Worm (Caenorhabditis elegans) whole organism, L1 larva: ENCODE data around the gene T28A11.4.

Experiments
- C04F5.9 ChIP-seq: sonication (generic microtip); optimal IDR thresholded peaks from 2 replicates; lab custom pipeline; 2016; ENCODE audit warnings: missing genetic modification characterization, missing compliant biosample characterization
- Y116A8C.19 ChIP-seq: sonication (generic microtip); optimal IDR thresholded peaks from 2 replicates; lab custom pipeline; 2016; ENCODE audit warnings: missing compliant biosample characterization, missing genetic modification characterization, borderline replicate concordance
- aha-1 ChIP-seq: fragments of 150-350 bp; optimal IDR thresholded peaks from 2 replicates; lab custom pipeline; 2014; ENCODE audit warnings: missing biosample characterization, missing genetic modification characterization
- alr-1 ChIP-seq: fragments of 200-800 bp; sonication (Bioruptor generic); optimal IDR thresholded peaks from 2 replicates; lab custom pipeline; 2018; ENCODE audit warnings: borderline replicate concordance, mild to moderate bottlenecking, missing genetic modification characterization, missing compliant biosample characterization
- blmp-1 ChIP-seq: fragments of 150-350 bp; optimal IDR thresholded peaks from 2 replicates; lab custom pipeline; 2014; ENCODE audit warnings: missing biosample characterization, missing genetic modification characterization
- ceh-8 ChIP-seq: fragments of 200-800 bp; sonication (Bioruptor generic); optimal IDR thresholded peaks from 2 replicates; lab custom pipeline; 2018; ENCODE audit warnings: mild to moderate bottlenecking, missing genetic modification characterization, moderate library complexity, missing compliant biosample characterization
- ceh-82 ChIP-seq, 3 experiments: fragments of 150-350 bp in 1 of 3; sonication (generic microtip) in 2 of 3; optimal IDR thresholded peaks; 2 replicates each; lab custom pipeline; 2014 to 2017; ENCODE audit warnings: missing biosample characterization in 3 of 3, missing genetic modification characterization in 3 of 3
- ceh-88 ChIP-seq: fragments of 200-800 bp; sonication (Bioruptor generic); IDR thresholded peaks from 2 replicates; pipeline ENCODE4 v1.3.6; 2022; ENCODE audit warnings: missing genetic modification characterization, missing compliant biosample characterization
- ceh-90 ChIP-seq: sonication (generic microtip); optimal IDR thresholded peaks from 2 replicates; lab custom pipeline; 2016; ENCODE audit warnings: missing genetic modification characterization, missing compliant biosample characterization
- egl-13 ChIP-seq: sonication (generic microtip); optimal IDR thresholded peaks from 2 replicates; lab custom pipeline; 2016; ENCODE audit warnings: missing genotype, missing genetic modification reagents, missing genetic modification characterization, missing compliant biosample characterization
- elt-2 ChIP-seq: sonication (generic microtip); optimal IDR thresholded peaks from 2 replicates; lab custom pipeline; 2016; ENCODE audit warnings: missing genetic modification characterization, mild to moderate bottlenecking, inconsistent platforms, missing compliant biosample characterization, missing genetic modification reagents
- fkh-10 ChIP-seq: sonication (generic microtip); optimal IDR thresholded peaks from 2 replicates; lab custom pipeline; 2017; ENCODE audit warnings: missing biosample characterization, missing genetic modification reagents, missing genetic modification characterization
- hlh-17 ChIP-seq: fragments of 200-800 bp; sonication (Bioruptor generic); optimal IDR thresholded peaks from 2 replicates; lab custom pipeline; 2018; ENCODE audit warnings: missing genetic modification characterization, mild to moderate bottlenecking, missing compliant biosample characterization, moderate library complexity, borderline replicate concordance
- hpl-2 ChIP-seq: fragments of 150-350 bp; optimal IDR thresholded peaks from 2 replicates; lab custom pipeline; 2014; ENCODE audit warnings: missing biosample characterization, missing genetic modification reagents, missing genetic modification characterization
- jun-1 ChIP-seq: fragments of 150-350 bp; optimal IDR thresholded peaks from 2 replicates; lab custom pipeline; 2014; ENCODE audit warnings: missing biosample characterization, missing genetic modification reagents, missing genetic modification characterization
- lin-15B ChIP-seq: fragments of 150-350 bp; sonication (generic microtip); optimal IDR thresholded peaks from 3 replicates; lab custom pipeline; 2014; ENCODE audit warnings: missing biosample characterization, missing genetic modification characterization
- lin-35 ChIP-seq, 2 experiments: fragments of 150-350 bp; optimal IDR thresholded peaks; 2 replicates each; lab custom pipeline; 2014; ENCODE audit warnings: missing biosample characterization in 2 of 2, missing genetic modification characterization in 2 of 2, missing genetic modification reagents in 2 of 2
- mab-9 ChIP-seq: fragments of 200-800 bp; sonication (Bioruptor generic); IDR thresholded peaks from 2 replicates; pipeline ENCODE4 v1.3.6; 2022; ENCODE audit warnings: missing genetic modification reagents, missing genetic modification characterization, missing compliant biosample characterization
- mdl-1 ChIP-seq, 2 experiments: fragments of 150-350 bp; optimal IDR thresholded peaks; 2 replicates each; lab custom pipeline; 2014 to 2017; ENCODE audit warnings: missing biosample characterization in 2 of 2, missing genetic modification characterization in 2 of 2, inconsistent platforms in 1 of 2
- mep-1 ChIP-seq: fragments of 150-350 bp; optimal IDR thresholded peaks from 2 replicates; lab custom pipeline; 2014; ENCODE audit warnings: missing biosample characterization, missing genetic modification characterization
- nhr-12 ChIP-seq: sonication (generic microtip); optimal IDR thresholded peaks from 2 replicates; lab custom pipeline; 2017; ENCODE audit warnings: missing biosample characterization, missing genetic modification characterization
- nhr-28 ChIP-seq: fragments of 150-350 bp; optimal IDR thresholded peaks from 2 replicates; lab custom pipeline; 2014; ENCODE audit warnings: missing biosample characterization, missing genetic modification characterization
- nhr-47 ChIP-seq: sonication (generic microtip); optimal IDR thresholded peaks from 2 replicates; lab custom pipeline; 2016; ENCODE audit warnings: mild to moderate bottlenecking, missing genetic modification characterization, moderate library complexity, missing compliant biosample characterization
- nhr-76 ChIP-seq: sonication (generic microtip); optimal IDR thresholded peaks from 2 replicates; lab custom pipeline; 2017; ENCODE audit warnings: missing biosample characterization, missing genetic modification characterization
- nhr-77 ChIP-seq: fragments of 150-350 bp; optimal IDR thresholded peaks from 2 replicates; lab custom pipeline; 2014; ENCODE audit warnings: missing biosample characterization, missing genetic modification characterization
- nhr-84 ChIP-seq: sonication (generic microtip); optimal IDR thresholded peaks from 2 replicates; lab custom pipeline; 2017; ENCODE audit warnings: missing biosample characterization, missing genetic modification characterization
- nhr-90 ChIP-seq: sonication (generic microtip); optimal IDR thresholded peaks from 2 replicates; lab custom pipeline; 2016; ENCODE audit warnings: mild to moderate bottlenecking, missing genetic modification characterization, missing compliant biosample characterization; ENCODE audit not compliant: poor library complexity
- pag-3 ChIP-seq: sonication (generic microtip); optimal IDR thresholded peaks from 2 replicates; lab custom pipeline; 2017; ENCODE audit warnings: missing genetic modification characterization, mild to moderate bottlenecking, missing compliant biosample characterization, antibody characterized with exemption, borderline replicate concordance; ENCODE audit not compliant: insufficient read depth
- pqm-1 ChIP-seq: sonication (generic microtip); optimal IDR thresholded peaks from 3 replicates; lab custom pipeline; 2017; ENCODE audit warnings: missing biosample characterization, missing genetic modification characterization
- sox-4 ChIP-seq: sonication (generic microtip); optimal IDR thresholded peaks from 2 replicates; lab custom pipeline; 2016; ENCODE audit warnings: missing genetic modification characterization, missing compliant biosample characterization
- sptf-1 ChIP-seq: fragments of 150-350 bp; optimal IDR thresholded peaks from 2 replicates; lab custom pipeline; 2014; ENCODE audit warnings: missing biosample characterization, missing genetic modification characterization
- sup-37 ChIP-seq: fragments of 200-800 bp; sonication (Bioruptor generic); optimal IDR thresholded peaks from 2 replicates; lab custom pipeline; 2018; ENCODE audit warnings: mild to moderate bottlenecking, missing genetic modification characterization, missing compliant biosample characterization
- tlp-1 ChIP-seq: fragments of 150-350 bp; optimal IDR thresholded peaks from 2 replicates; lab custom pipeline; 2014; ENCODE audit warnings: missing biosample characterization, missing genetic modification characterization
- unc-62 ChIP-seq: fragments of 150-350 bp; optimal IDR thresholded peaks from 2 replicates; lab custom pipeline; 2014; ENCODE audit warnings: missing biosample characterization, missing genetic modification reagents, missing genetic modification characterization
- vab-15 ChIP-seq: sonication (generic microtip); optimal IDR thresholded peaks from 2 replicates; lab custom pipeline; 2017; ENCODE audit warnings: missing genotype, mild to moderate bottlenecking, missing genetic modification characterization, missing compliant biosample characterization
- zag-1 ChIP-seq: fragments of 150-350 bp; optimal IDR thresholded peaks from 2 replicates; lab custom pipeline; 2014; ENCODE audit warnings: missing biosample characterization, missing genetic modification characterization
- zip-4 ChIP-seq: fragments of 200-800 bp; sonication (Bioruptor generic); optimal IDR thresholded peaks from 2 replicates; lab custom pipeline; 2018; ENCODE audit warnings: mild to moderate bottlenecking, missing genetic modification characterization, moderate library complexity, missing compliant biosample characterization
- ztf-4 ChIP-seq: fragments of 150-350 bp; optimal IDR thresholded peaks from 2 replicates; lab custom pipeline; 2014; ENCODE audit warnings: missing biosample characterization, missing genetic modification characterization

The T28A11.4 gene

DNA sequence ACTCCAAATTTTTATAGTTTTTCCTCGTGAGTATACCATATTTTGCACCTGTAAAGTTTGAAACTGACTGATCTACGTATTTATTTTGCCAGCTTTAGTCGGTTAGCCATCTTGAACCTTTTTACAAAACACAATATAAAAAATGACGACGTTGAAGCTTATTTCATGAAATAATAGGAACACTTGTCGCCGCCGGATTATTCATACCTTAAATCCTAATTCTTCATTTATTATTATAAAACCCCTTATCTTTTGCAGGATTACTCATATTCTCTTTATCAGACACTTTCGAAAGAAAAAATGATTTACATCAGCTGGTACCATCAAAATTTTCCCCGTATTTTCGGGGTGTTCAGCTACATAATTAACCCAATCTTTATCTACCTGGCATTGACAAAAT, 26.3 kb upstream of the T28A11.4 start, which contains the start of gene srj-8:
Gene srj-8 (plus strand): TSS at position 301 of the 400 bp plus-strand sequence.
- TF ChIP-seq elt-2 (tag; lab: Kevin White, UChicago) (no peak), zag-1 (tag; lab: Kevin White, UChicago) (no peak), alr-1 (tag; lab: Kevin White, UChicago) (no peak), ztf-4 (tag; lab: Kevin White, UChicago) (no peak), tlp-1 (tag; lab: Kevin White, UChicago) (no peak), ceh-90 (tag; lab: Kevin White, UChicago) (no peak), ceh-8 (no peak), ceh-88 (GFP tag; lab: Robert Waterston, UW) (no peak), lin-35 (GFP tag; optimal IDR thresholded peaks at IDR 0.05; lab: Kevin White, UChicago) (no peak), pag-3 (no peak), nhr-77 (tag; lab: Kevin White, UChicago) (no peak)

DNA sequence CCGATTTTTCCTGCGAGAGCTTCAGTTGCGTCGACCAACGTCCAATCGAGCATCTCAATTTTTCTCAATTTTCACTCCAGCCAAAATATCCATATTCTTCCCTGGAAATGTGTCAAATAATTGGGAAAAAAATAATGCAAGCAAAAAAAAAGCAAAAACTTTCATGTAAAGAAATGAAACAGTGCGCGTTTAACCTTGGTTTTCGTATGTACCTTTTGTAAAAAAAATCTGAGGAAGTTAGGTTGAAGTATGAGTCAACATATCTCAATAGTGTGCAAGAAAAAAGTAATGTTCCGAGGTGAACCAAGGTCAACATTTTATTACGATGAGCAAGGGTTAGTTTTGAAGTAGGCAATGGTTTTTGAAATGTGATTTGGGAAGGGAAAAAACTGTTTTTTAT, 23.7 kb upstream of the T28A11.4 start, which contains the start of gene T28A11.13:
Gene T28A11.13 (minus strand): TSS at position 101 of the 400 bp plus-strand sequence.
- TF ChIP-seq jun-1 (tag; lab: Kevin White, UChicago): no peak
- TF ChIP-seq Y116A8C.19 (tag; lab: Kevin White, UChicago): no peak
- no peak for TF ChIP-seq mab-9 (GFP tag; lab: Robert Waterston, UW)
- no peak for TF ChIP-seq aha-1 (tag; lab: Kevin White, UChicago)
- no peak for TF ChIP-seq elt-2 (tag; lab: Kevin White, UChicago)
- TF ChIP-seq sox-4 (tag; lab: Kevin White, UChicago): no peak
- TF ChIP-seq mdl-1 (tag; optimal IDR thresholded peaks at IDR 0.05; lab: Kevin White, UChicago): no peak
- TF ChIP-seq unc-62 (GFP tag; lab: Kevin White, UChicago): no peak
- TF ChIP-seq lin-15B (tag; lab: Kevin White, UChicago): no peak

DNA sequence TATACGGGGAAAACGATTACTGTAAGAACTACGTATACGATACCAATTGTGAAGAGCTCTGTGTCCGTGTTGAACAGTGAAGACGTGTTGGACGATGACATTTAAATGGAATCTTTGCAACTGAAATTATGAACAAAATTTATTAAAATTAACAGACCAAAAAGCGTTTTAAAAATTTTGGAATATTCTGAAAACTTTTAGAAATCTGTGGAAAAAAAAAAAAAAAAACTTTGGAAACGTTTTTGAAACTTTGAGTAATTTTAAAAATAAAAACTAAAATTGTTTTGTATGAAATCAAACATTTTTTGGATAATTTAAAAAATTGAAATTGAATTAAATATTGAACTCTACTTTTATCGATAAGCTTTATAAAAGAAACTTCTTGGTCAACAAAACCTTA, 17.8 kb upstream of the T28A11.4 start, which contains the start of gene srt-63:
Gene srt-63 (minus strand): TSS at position 101 of the 400 bp plus-strand sequence.
- no peak for TF ChIP-seq sptf-1 (tag; lab: Kevin White, UChicago)
- TF ChIP-seq lin-35 (GFP tag; optimal IDR thresholded peaks at IDR 0.05; lab: Kevin White, UChicago): no peak
- TF ChIP-seq fkh-10 (GFP tag; lab: Kevin White, UChicago): no peak
- TF ChIP-seq zip-4 (GFP tag; lab: Kevin White, UChicago): no peak
- TF ChIP-seq nhr-76 (tag; lab: Kevin White, UChicago): no peak
- TF ChIP-seq egl-13 (tag; lab: Kevin White, UChicago): no peak
- TF ChIP-seq blmp-1 (tag; lab: Kevin White, UChicago): no peak
- no peak for TF ChIP-seq pag-3
- TF ChIP-seq hpl-2 (GFP tag; lab: Kevin White, UChicago): no peak
- TF ChIP-seq ceh-90 (tag; lab: Kevin White, UChicago): no peak
- TF ChIP-seq mep-1 (tag; lab: Kevin White, UChicago): no peak
- TF ChIP-seq jun-1 (tag; lab: Kevin White, UChicago): no peak
- no peak for TF ChIP-seq sup-37 (GFP tag; lab: Kevin White, UChicago)

DNA sequence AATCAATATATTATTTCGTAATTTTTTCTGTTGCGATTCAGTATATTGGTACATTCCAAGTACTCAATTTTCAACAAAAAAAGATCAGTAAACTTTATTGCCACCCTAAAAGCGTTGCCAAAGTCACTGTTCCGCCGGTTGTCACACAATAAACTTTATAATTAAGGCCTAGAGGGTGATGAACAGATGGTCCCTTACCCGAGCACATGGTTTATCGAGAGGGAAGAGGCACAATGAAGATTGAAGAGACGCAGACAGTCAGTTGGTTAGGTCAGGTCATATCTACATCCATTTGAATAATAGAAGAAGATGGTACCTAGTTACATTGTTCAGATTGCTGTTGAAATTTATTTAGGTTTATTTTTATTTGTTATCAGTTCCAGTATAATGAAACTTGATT, 17.0 kb upstream of the T28A11.4 start:
- no peak for TF ChIP-seq nhr-84 (tag; lab: Kevin White, UChicago)
- no peak for TF ChIP-seq zag-1 (tag; lab: Kevin White, UChicago)
- no peak for TF ChIP-seq pqm-1
- TF ChIP-seq C04F5.9 (tag; lab: Kevin White, UChicago): no peak
- TF ChIP-seq nhr-28 (tag; lab: Kevin White, UChicago): no peak
- TF ChIP-seq ceh-82 (tag; optimal IDR thresholded peaks at IDR 0.05; lab: Kevin White, UChicago): no peak
- no peak for TF ChIP-seq nhr-12 (tag; lab: Kevin White, UChicago)
- no peak for TF ChIP-seq nhr-47
- TF ChIP-seq ceh-90 (tag; lab: Kevin White, UChicago): no peak
- no peak for TF ChIP-seq nhr-90 (tag; lab: Kevin White, UChicago)
- no peak for TF ChIP-seq vab-15
- TF ChIP-seq sup-37 (GFP tag; lab: Kevin White, UChicago): no peak
- no peak for TF ChIP-seq hpl-2 (GFP tag; lab: Kevin White, UChicago)
- TF ChIP-seq hlh-17 (GFP tag; lab: Kevin White, UChicago): no peak
